Worm (Caenorhabditis elegans) whole organism, late embryonic: Measurements from ENCODE around the gene ubq-1.
A peak's percentile ranks its signal among the peaks of the same experiment; 100 is the strongest.

Experiments
- ama-1 ChIP-seq: fragments of 150-350 bp; optimal IDR thresholded peaks from 2 replicates; lab custom pipeline; 2014
- ceh-14 ChIP-seq: sonication (generic microtip); optimal IDR thresholded peaks from 2 replicates; lab custom pipeline; 2016; ENCODE audit warnings: missing genotype, missing genetic modification characterization, missing compliant biosample characterization
- che-1 ChIP-seq: sonication (generic microtip); optimal IDR thresholded peaks from 2 replicates; lab custom pipeline; 2016; ENCODE audit warnings: mild to moderate bottlenecking, missing genetic modification characterization, missing compliant biosample characterization
- pha-4 ChIP-seq: fragments of 150-350 bp; optimal IDR thresholded peaks from 2 replicates; lab custom pipeline; 2018; ENCODE audit warnings: missing biosample characterization, missing genetic modification reagents, missing genetic modification characterization
- sox-4 ChIP-seq: sonication (generic microtip); optimal IDR thresholded peaks from 2 replicates; lab custom pipeline; 2017; ENCODE audit warnings: mild to moderate bottlenecking, missing genetic modification characterization, inconsistent platforms, missing compliant biosample characterization
- tbx-2 ChIP-seq: sonication (generic microtip); optimal IDR thresholded peaks from 2 replicates; lab custom pipeline; 2016; ENCODE audit warnings: missing genetic modification characterization, missing compliant biosample characterization

ce11 chrIII:5940525-5940974, 496 bp downstream of the ubq-1 start:
- peak; percentile 84 for TF ChIP-seq ama-1 (lab: Kevin White, UChicago)
- no peak for TF ChIP-seq sox-4
- no peak for TF ChIP-seq tbx-2 (tag; lab: Kevin White, UChicago)
- TF ChIP-seq ceh-14 (tag; lab: Kevin White, UChicago) = peak; percentile 5
- no peak for TF ChIP-seq che-1 (tag; lab: Kevin White, UChicago)
- TF ChIP-seq pha-4 (tag; lab: Kevin White, UChicago) = no peak
